Fruit fly (Drosophila melanogaster) whole organism, embryonic: ENCODE measurements around the gene CG3505.

Source experiments
- Bgb ChIP-seq: fragments of 200-800 bp; sonication (Bioruptor generic); IDR thresholded peaks from 2 replicates; pipeline ENCODE4 v1.3.6; 2022; ENCODE audit warnings: missing biosample characterization, missing genetic modification characterization; ENCODE audit not compliant: partially characterized antibody
- CG10565 ChIP-seq: fragments of 200-800 bp; sonication (Bioruptor generic); optimal IDR thresholded peaks from 3 replicates; lab custom pipeline; 2016; ENCODE audit warnings: missing biosample characterization, mild to moderate bottlenecking, missing genetic modification characterization
- CG15073 ChIP-seq: fragments of 200-800 bp; sonication (Bioruptor generic); optimal IDR thresholded peaks from 2 replicates; lab custom pipeline; 2016; ENCODE audit warnings: missing biosample characterization, missing genetic modification characterization
- CG17359 ChIP-seq: fragments of 200-800 bp; sonication (Bioruptor generic); optimal IDR thresholded peaks from 3 replicates; lab custom pipeline; 2018; ENCODE audit warnings: missing biosample characterization, mild to moderate bottlenecking, missing genetic modification characterization, moderate library complexity
- CG18764 ChIP-seq: fragments of 200-800 bp; sonication (Bioruptor generic); optimal IDR thresholded peaks from 3 replicates; lab custom pipeline; 2016; ENCODE audit warnings: missing biosample characterization, missing genetic modification characterization
- CG2202 ChIP-seq: fragments of 200-800 bp; sonication (Bioruptor generic); optimal IDR thresholded peaks from 2 replicates; lab custom pipeline; 2018; ENCODE audit warnings: missing biosample characterization, mild to moderate bottlenecking, missing genetic modification characterization
- CG33557 ChIP-seq: fragments of 200-800 bp; sonication (Bioruptor generic); optimal IDR thresholded peaks from 2 replicates; lab custom pipeline; 2019; ENCODE audit warnings: missing biosample characterization, mild to moderate bottlenecking, missing genetic modification characterization, moderate library complexity
- CG7839 ChIP-seq: fragments of 200-800 bp; sonication (Bioruptor generic); optimal IDR thresholded peaks from 3 replicates; lab custom pipeline; 2018; ENCODE audit warnings: missing biosample characterization, mild to moderate bottlenecking, missing genetic modification characterization, moderate library complexity
- CG8089 ChIP-seq: fragments of 200-800 bp; sonication (Bioruptor generic); optimal IDR thresholded peaks from 3 replicates; lab custom pipeline; 2016; ENCODE audit warnings: missing biosample characterization, missing genetic modification characterization
- CG8924 ChIP-seq: fragments of 200-800 bp; optimal IDR thresholded peaks from 3 replicates; lab custom pipeline; 2019; ENCODE audit warnings: missing biosample characterization, mild to moderate bottlenecking, missing genetic modification characterization, moderate library complexity
- CG9797 ChIP-seq: fragments of 200-800 bp; sonication (Bioruptor generic); optimal IDR thresholded peaks from 3 replicates; lab custom pipeline; 2018; ENCODE audit warnings: missing biosample characterization, mild to moderate bottlenecking, missing genetic modification characterization
- Camta ChIP-seq: fragments of 200-800 bp; sonication (Bioruptor generic); optimal IDR thresholded peaks from 2 replicates; lab custom pipeline; 2016; ENCODE audit warnings: missing biosample characterization, missing genetic modification characterization
- CkIIα-i1 ChIP-seq: fragments of 200-800 bp; sonication (Bioruptor generic); IDR thresholded peaks from 2 replicates; pipeline ENCODE4 v1.3.6; 2022; ENCODE audit warnings: missing biosample characterization, missing genetic modification characterization
- Dad ChIP-seq: fragments of 200-800 bp; sonication (Bioruptor generic); optimal IDR thresholded peaks from 3 replicates; lab custom pipeline; 2016; ENCODE audit warnings: missing biosample characterization, missing genetic modification characterization
- Deaf1 ChIP-seq: fragments of 200-800 bp; optimal IDR thresholded peaks from 3 replicates; lab custom pipeline; 2019; ENCODE audit warnings: missing biosample characterization, mild to moderate bottlenecking, missing genetic modification characterization, moderate library complexity
- Doc2 ChIP-seq: fragments of 200-800 bp; sonication (Bioruptor generic); IDR thresholded peaks from 2 replicates; pipeline ENCODE4 v1.3.6; 2022; ENCODE audit warnings: missing biosample characterization, missing genetic modification characterization
- Dp ChIP-seq: fragments of 200-800 bp; sonication (Bioruptor generic); optimal IDR thresholded peaks from 2 replicates; lab custom pipeline; 2018; ENCODE audit warnings: missing biosample characterization, mild to moderate bottlenecking, missing genetic modification characterization, moderate library complexity
- Drgx ChIP-seq: fragments of 200-800 bp; sonication (Bioruptor generic); IDR thresholded peaks from 2 replicates; pipeline ENCODE4 v1.3.6; 2022; ENCODE audit warnings: missing biosample characterization, missing genetic modification characterization
- ERR ChIP-seq: fragments of 200-800 bp; sonication (Bioruptor generic); optimal IDR thresholded peaks from 2 replicates; lab custom pipeline; 2016; ENCODE audit warnings: missing biosample characterization, missing genetic modification characterization
- HHEX ChIP-seq: fragments of 200-800 bp; sonication (Bioruptor generic); optimal IDR thresholded peaks from 3 replicates; lab custom pipeline; 2017; ENCODE audit warnings: missing biosample characterization, mild to moderate bottlenecking, missing genetic modification characterization, missing genetic modification reagents
- HLH3B ChIP-seq: fragments of 200-800 bp; sonication (Bioruptor generic); IDR thresholded peaks from 2 replicates; pipeline ENCODE4 v1.3.6; 2022; ENCODE audit warnings: missing biosample characterization, missing genetic modification characterization
- Hr51 ChIP-seq, 2 experiments: fragments of 200-800 bp; sonication (Bioruptor generic); optimal IDR thresholded peaks; 2 replicates in 1 of 2; 3 replicates in 1 of 2; lab custom pipeline; 2016 to 2018; ENCODE audit warnings: missing biosample characterization in 2 of 2, missing genetic modification characterization in 2 of 2, mild to moderate bottlenecking in 1 of 2, moderate library complexity in 1 of 2
- Hsf ChIP-seq: fragments of 200-800 bp; sonication (Bioruptor generic); optimal IDR thresholded peaks from 3 replicates; lab custom pipeline; 2016; ENCODE audit warnings: missing biosample characterization, missing genetic modification characterization
- Pdp1 ChIP-seq, 2 experiments: fragments of 200-800 bp; sonication (Bioruptor generic); optimal IDR thresholded peaks; 3 replicates each; lab custom pipeline; 2016; ENCODE audit warnings: missing biosample characterization in 2 of 2, missing genetic modification characterization in 2 of 2, mild to moderate bottlenecking in 1 of 2, moderate library complexity in 1 of 2
- Stat92E ChIP-seq, 3 experiments: fragments of >200 bp in 2 of 3; fragments of 200-800 bp in 1 of 3; sonication (Bioruptor generic) in 1 of 3; optimal IDR thresholded peaks; 2 replicates each; lab custom pipeline; 2017 to 2019; ENCODE audit warnings: missing biosample characterization in 3 of 3, missing genetic modification characterization in 3 of 3, mild to moderate bottlenecking in 1 of 3, moderate library complexity in 1 of 3
- dm ChIP-seq: fragments of 200-800 bp; sonication (Bioruptor generic); optimal IDR thresholded peaks from 3 replicates; lab custom pipeline; 2016; ENCODE audit warnings: missing biosample characterization, missing genetic modification characterization
- fru ChIP-seq: fragments of >200 bp; optimal IDR thresholded peaks from 2 replicates; lab custom pipeline; 2017
- grau ChIP-seq: fragments of 200-800 bp; optimal IDR thresholded peaks from 3 replicates; lab custom pipeline; 2019; ENCODE audit warnings: missing biosample characterization, mild to moderate bottlenecking, missing genetic modification characterization, moderate library complexity
- ham ChIP-seq: fragments of 200-800 bp; sonication (Bioruptor generic); IDR thresholded peaks from 2 replicates; pipeline ENCODE4 v1.3.6; 2022; ENCODE audit warnings: missing biosample characterization, missing genetic modification characterization
- her ChIP-seq: fragments of 200-800 bp; sonication (Bioruptor generic); optimal IDR thresholded peaks from 2 replicates; lab custom pipeline; 2016; ENCODE audit warnings: missing biosample characterization, missing genetic modification characterization
- lbe ChIP-seq: fragments of 200-800 bp; sonication (Bioruptor generic); optimal IDR thresholded peaks from 2 replicates; lab custom pipeline; 2016; ENCODE audit warnings: missing biosample characterization, mild to moderate bottlenecking, missing genetic modification characterization
- mirr ChIP-seq: fragments of 200-800 bp; sonication (Bioruptor generic); optimal IDR thresholded peaks from 3 replicates; lab custom pipeline; 2018; ENCODE audit warnings: missing biosample characterization, mild to moderate bottlenecking, missing genetic modification characterization
- nmo ChIP-seq: fragments of 200-800 bp; sonication (Bioruptor generic); optimal IDR thresholded peaks from 2 replicates; lab custom pipeline; 2018; ENCODE audit warnings: missing biosample characterization, mild to moderate bottlenecking, missing genetic modification characterization, moderate library complexity
- org-1 ChIP-seq: fragments of 200-800 bp; sonication (Bioruptor generic); optimal IDR thresholded peaks from 2 replicates; lab custom pipeline; 2017; ENCODE audit warnings: missing biosample characterization, missing genetic modification characterization
- pan ChIP-seq, 4 experiments: fragments of >200 bp in 3 of 4; fragments of 200-800 bp in 1 of 4; sonication (Bioruptor generic) in 1 of 4; optimal IDR thresholded peaks in 3 of 4; IDR thresholded peaks in 1 of 4; 2 replicates each; pipeline versions ENCODE4 v1.3.6 to Lab custom; 2017 to 2022; ENCODE audit warnings: missing biosample characterization in 2 of 4, missing genetic modification characterization in 2 of 4, mixed read lengths in 1 of 4
- phol ChIP-seq: fragments of 200-800 bp; sonication (Bioruptor generic); optimal IDR thresholded peaks from 3 replicates; lab custom pipeline; 2018; ENCODE audit warnings: missing biosample characterization, mild to moderate bottlenecking, missing genetic modification characterization, moderate library complexity
- pzg ChIP-seq: fragments of 200-800 bp; sonication (Bioruptor generic); optimal IDR thresholded peaks from 3 replicates; lab custom pipeline; 2018; ENCODE audit warnings: missing biosample characterization, mild to moderate bottlenecking, missing genetic modification characterization, moderate library complexity
- scrt ChIP-seq: fragments of 200-800 bp; sonication (Bioruptor generic); optimal IDR thresholded peaks from 2 replicates; lab custom pipeline; 2018; ENCODE audit warnings: missing biosample characterization, mild to moderate bottlenecking, missing genetic modification characterization, moderate library complexity
- sisA ChIP-seq: fragments of 200-800 bp; sonication (Bioruptor generic); IDR thresholded peaks from 2 replicates; pipeline ENCODE4 v1.3.6; 2022; ENCODE audit warnings: missing biosample characterization, missing genetic modification characterization
- ssp ChIP-seq: fragments of 200-800 bp; sonication (Bioruptor generic); IDR thresholded peaks from 2 replicates; pipeline ENCODE4 v1.3.6; 2022; ENCODE audit warnings: missing biosample characterization, missing genetic modification characterization

Gene CG3505

DNA sequence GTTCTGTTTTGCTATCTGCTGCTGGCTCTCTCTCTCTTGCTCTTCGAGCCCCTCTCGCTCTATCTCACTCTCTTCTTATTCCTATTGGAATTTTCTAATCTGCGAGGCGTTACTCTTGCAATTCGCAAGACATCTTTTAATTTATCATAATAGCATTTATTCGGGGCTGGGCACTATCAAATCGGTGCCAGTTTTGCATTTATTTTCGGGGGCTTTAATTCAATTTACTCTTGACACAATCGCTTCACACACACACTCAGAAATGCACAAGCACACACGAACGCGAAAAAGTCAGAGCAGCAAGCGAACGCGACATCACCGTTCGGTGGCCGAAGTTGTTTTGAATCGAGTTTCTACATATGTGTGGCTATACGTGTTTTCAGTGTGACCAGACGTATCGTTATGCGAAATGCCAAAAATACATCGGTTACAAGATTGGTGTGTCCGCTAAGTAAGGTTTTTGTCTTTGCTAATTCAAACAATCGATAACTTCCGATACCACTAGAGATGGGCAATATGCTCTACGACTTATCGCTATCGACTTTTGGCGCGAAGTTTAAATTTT is 39.8 kb downstream of the CG3505 start, which contains the start of gene Meltrin (continued):
- TF ChIP-seq dm (peak; percentile 34), CG15073 (GFP tag; lab: Kevin White, UChicago) (no peak), Hsf (GFP tag; lab: Kevin White, UChicago) (peak; percentile 4), CG18764 (GFP tag; lab: Kevin White, UChicago) (no peak), Dp (GFP tag; lab: Kevin White, UChicago) (peak; percentile 100), Pdp1 (GFP tag; optimal IDR thresholded peaks at IDR 0.05; lab: Kevin White, UChicago) (peak in 1 of 2 experiments; percentile 71), Doc2 (GFP tag; lab: Robert Waterston, UW) (no peak), CG17359 (tag; lab: Kevin White, UChicago) (peak; percentile 53), lbe (peak; percentile 61), ERR (GFP tag; lab: Kevin White, UChicago) (peak; percentile 69), CG10565 (GFP tag; lab: Kevin White, UChicago) (no peak), CG33557 (GFP tag; lab: Kevin White, UChicago) (peak; percentile 54), pzg (GFP tag; lab: Kevin White, UChicago) (peak; percentile 99), Stat92E (GFP tag; optimal IDR thresholded peaks at IDR 0.05; lab: Kevin White, UChicago) (peak in 1 of 3 experiments; percentile 95), mirr (peak; percentile 82), CG2202 (tag; lab: Kevin White, UChicago) (peak; percentile 47), ssp (GFP tag; lab: Robert Waterston, UW) (no peak), pan (optimal IDR thresholded peaks at IDR 0.05; lab: Kevin White, UChicago) (no peak), pan (GFP tag; optimal IDR thresholded peaks at IDR 0.05 in 1 of 2, IDR thresholded peaks at IDR 0.05 in 1 of 2) (no peak), her (GFP tag; lab: Kevin White, UChicago) (peak; percentile 70), grau (tag; lab: Kevin White, UChicago) (peak; percentile 63), org-1 (GFP tag; lab: Kevin White, UChicago) (peak; percentile 20), CG7839 (tag; lab: Kevin White, UChicago) (peak; percentile 56), HLH3B (no peak), CG8924 (tag; lab: Kevin White, UChicago) (peak; percentile 81), sisA (no peak), CG9797 (GFP tag; lab: Kevin White, UChicago) (peak; percentile 97), Drgx (GFP tag; lab: Robert Waterston, UW) (no peak), Bgb (no peak), scrt (GFP tag; lab: Kevin White, UChicago) (peak; percentile 61), nmo (GFP tag; lab: Kevin White, UChicago) (peak; percentile 53), Camta (GFP tag; lab: Kevin White, UChicago) (no peak), phol (tag; lab: Kevin White, UChicago) (peak; percentile 44), HHEX (GFP tag; lab: Kevin White, UChicago) (peak; percentile 27), Hr51 (GFP tag; optimal IDR thresholded peaks at IDR 0.05; lab: Kevin White, UChicago) (peak; percentile 61 to 69), Dad (peak; percentile 36), fru (lab: Kevin White, UChicago) (no peak), Deaf1 (tag; lab: Kevin White, UChicago) (peak; percentile 78), ham (no peak), CG8089 (peak; percentile 36), CkIIα-i1 (GFP tag; lab: Robert Waterston, UW) (no peak)
